Worm (Caenorhabditis elegans): ENCODE measurements around the gene polh-1.
"Not testable (repeated sequence)": the region's sequence is repeated elsewhere in the genome, so short reads cannot be mapped to it uniquely, and the experiment has no call there.

DNA sequence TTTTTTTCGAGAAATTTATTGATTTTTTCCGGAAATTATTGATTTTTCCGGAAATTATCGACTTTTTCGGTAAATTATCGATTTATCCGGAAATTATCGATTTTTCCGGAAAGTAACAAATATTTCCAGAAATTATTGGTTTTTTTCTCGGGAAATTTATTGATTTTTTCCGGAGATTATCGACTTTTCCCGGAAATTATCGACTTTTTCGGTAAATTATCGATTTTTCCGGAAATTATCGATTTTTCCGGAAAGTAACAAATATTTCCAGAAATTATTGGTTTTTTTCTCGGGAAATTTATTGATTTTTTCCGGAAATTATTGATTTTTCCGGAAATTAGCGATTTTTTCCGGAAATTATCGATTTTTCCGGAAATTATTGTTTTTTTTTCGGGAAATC lies 15.5 kb upstream of the polh-1 start:
- not testable (repeated sequence) for TF ChIP-seq nfya-1 (tag; optimal IDR thresholded peaks at IDR 0.05); ahr-1 (tag; optimal IDR thresholded peaks at IDR 0.05); ceh-45 (GFP tag; IDR thresholded peaks at IDR 0.05); tbx-2 (tag; optimal IDR thresholded peaks at IDR 0.05); nhr-232 (tag; optimal IDR thresholded peaks at IDR 0.05); npax-4 (tag; optimal IDR thresholded peaks at IDR 0.05); T23F11.4 (GFP tag; optimal IDR thresholded peaks at IDR 0.05); unc-86 (tag; optimal IDR thresholded peaks at IDR 0.05); nhr-11 (tag; optimal IDR thresholded peaks at IDR 0.05); ceh-9 (tag; optimal IDR thresholded peaks at IDR 0.05); ceh-2 (tag; optimal IDR thresholded peaks at IDR 0.05); fkh-10 (GFP tag; optimal IDR thresholded peaks at IDR 0.05); pha-4 (tag; optimal IDR thresholded peaks at IDR 0.05); ceh-31 (tag; optimal IDR thresholded peaks at IDR 0.05)

Measured in whole organism, late embryonic.